Fruit fly (Drosophila melanogaster) whole organism, wandering third instar larva: Measurements from ENCODE around the gene CG6000.

Source experiments
- Dfd ChIP-seq: fragments of >200 bp; optimal IDR thresholded peaks from 2 replicates; lab custom pipeline; 2017; ENCODE audit warnings: missing biosample characterization, missing genetic modification characterization
- Sp1 ChIP-seq: fragments of 200-800 bp; sonication (Bioruptor generic); optimal IDR thresholded peaks from 3 replicates; lab custom pipeline; 2019; ENCODE audit warnings: missing biosample characterization, mild to moderate bottlenecking, missing genetic modification characterization, moderate library complexity
- ey ChIP-seq: fragments of 200-800 bp; sonication (Bioruptor generic); optimal IDR thresholded peaks from 2 replicates; lab custom pipeline; 2016; ENCODE audit warnings: missing biosample characterization, missing genetic modification characterization
- lola ChIP-seq: fragments of >200 bp; optimal IDR thresholded peaks from 2 replicates; lab custom pipeline; 2017; ENCODE audit warnings: missing biosample characterization, missing genetic modification characterization
- pan ChIP-seq: fragments of >200 bp; optimal IDR thresholded peaks from 2 replicates; lab custom pipeline; 2017
- psq ChIP-seq: fragments of 200-800 bp; sonication (Bioruptor generic); optimal IDR thresholded peaks from 3 replicates; lab custom pipeline; 2017; ENCODE audit warnings: missing biosample characterization, mild to moderate bottlenecking, missing genetic modification characterization, moderate library complexity

- TF ChIP-seq ey (GFP tag; lab: Kevin White, UChicago) (no peak), lola (GFP tag; lab: Kevin White, UChicago) (no peak), Dfd (no peak), psq (GFP tag; lab: Kevin White, UChicago) (no peak), Sp1 (GFP tag; lab: Kevin White, UChicago) (no peak), pan (lab: Kevin White, UChicago) (no peak)
Observed at dm6 chr3R:24103708-24104107, 49.5 kb downstream of the CG6000 start.
